Worm (Caenorhabditis elegans) whole organism, dauer: ENCODE data around the gene scl-11.

Experiments
- unc-62 ChIP-seq: sonication (generic microtip); optimal IDR thresholded peaks from 2 replicates; lab custom pipeline; 2017; ENCODE audit warnings: missing biosample characterization, missing genetic modification reagents, missing genetic modification characterization

scl-11 gene

DNA sequence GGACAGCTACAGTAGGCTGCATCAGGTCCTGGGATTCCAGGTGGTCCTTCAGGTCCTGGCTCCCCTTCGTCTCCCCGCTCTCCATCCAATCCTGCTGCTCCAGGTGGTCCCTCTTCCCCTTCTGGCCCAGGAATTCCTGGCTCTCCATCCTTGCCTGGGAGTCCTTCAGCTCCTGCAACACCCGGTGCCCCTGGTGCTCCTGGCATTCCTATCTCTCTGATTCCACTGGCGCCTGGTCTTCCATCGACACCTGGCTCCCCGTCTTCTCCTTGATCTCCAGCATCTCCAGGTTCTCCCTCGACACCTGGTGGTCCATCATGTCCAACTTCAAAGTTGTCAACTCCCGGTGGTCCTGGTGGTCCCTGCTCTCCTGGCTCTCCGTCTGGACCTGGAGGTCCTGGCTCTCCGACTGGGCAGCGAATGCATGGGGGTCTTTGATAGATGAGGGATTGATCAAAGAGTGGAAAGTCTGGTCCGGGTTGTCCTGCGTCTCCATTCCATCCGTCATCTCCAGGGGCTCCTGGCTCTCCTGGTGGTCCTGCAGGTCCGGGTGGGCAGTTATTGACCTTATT lies 38.6 kb downstream of the scl-11 start:
- no peak for TF ChIP-seq unc-62 (GFP tag; lab: Kevin White, UChicago)

DNA sequence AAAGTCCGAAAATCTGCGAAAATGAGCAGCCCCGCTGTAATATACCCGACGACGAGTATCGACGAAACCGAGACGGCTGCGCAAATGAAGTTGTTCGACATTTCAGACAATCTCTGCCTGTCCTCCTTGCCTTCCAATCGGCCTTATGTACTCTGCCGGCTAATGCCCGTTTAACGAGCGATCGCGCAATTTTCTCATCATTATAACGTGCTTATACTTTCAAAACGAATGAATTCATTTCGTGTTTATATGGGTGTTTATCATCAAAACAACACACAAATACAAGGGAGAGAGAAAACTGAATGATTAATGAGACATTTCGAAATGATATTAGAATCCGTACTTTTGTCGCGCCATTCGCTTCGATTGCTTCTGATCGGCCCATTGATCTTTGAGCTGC lies 39.8 kb downstream of the scl-11 start, which contains the start of gene col-132:
TSS of gene col-132 (minus strand) at position 101 of the 400 bp plus-strand sequence.
- TF ChIP-seq unc-62 (GFP tag; lab: Kevin White, UChicago): no peak

DNA sequence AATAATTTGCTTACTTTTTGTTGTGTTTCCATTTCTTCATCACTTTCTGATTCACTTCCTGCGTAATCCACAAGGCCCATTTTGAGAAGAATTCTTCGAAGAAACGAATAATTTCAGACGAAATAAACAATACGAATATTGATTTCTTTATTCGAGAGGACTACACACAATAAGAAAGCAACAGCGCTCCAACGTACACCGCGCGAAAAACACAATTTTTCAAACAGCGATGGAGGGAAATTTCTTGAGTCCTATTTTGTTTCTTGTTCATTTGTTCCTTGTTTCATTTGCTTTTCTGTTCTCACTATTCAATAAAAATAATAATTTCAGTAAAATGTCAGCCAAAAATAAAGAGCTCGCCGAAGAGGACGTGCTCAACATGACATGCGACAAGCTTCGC lies 42.5 kb downstream of the scl-11 start, which contains the start of the genes prcc-1 and C39E9.12:
TSS of gene prcc-1 (minus strand) at position 119 of the 400 bp plus-strand sequence.
TSS of gene C39E9.12 (plus strand) at position 331 of the 400 bp plus-strand sequence.
- no peak for TF ChIP-seq unc-62 (GFP tag; lab: Kevin White, UChicago)

DNA sequence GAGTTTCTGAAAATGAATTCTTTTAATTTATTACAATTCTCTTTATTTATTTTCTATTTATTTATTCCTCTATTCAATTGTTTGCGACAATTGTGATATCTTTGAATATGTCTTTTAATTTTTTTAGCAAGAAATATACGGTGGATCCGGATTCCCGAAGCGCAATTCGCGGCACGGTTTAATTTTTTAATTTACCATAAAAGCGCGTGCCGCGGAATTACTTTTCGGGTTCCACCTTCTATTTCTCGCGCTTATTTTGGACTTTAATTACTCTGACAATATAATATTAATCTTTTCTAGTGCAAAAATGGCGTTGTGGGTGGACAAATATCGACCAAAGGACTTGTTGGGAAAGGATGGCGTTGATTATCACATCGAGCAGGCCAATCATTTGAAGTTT lies 44.3 kb downstream of the scl-11 start, which contains the start of gene rfc-3:
TSS of gene rfc-3 (plus strand) at position 301 of the 400 bp plus-strand sequence.
- TF ChIP-seq unc-62 (GFP tag; lab: Kevin White, UChicago): no peak

DNA sequence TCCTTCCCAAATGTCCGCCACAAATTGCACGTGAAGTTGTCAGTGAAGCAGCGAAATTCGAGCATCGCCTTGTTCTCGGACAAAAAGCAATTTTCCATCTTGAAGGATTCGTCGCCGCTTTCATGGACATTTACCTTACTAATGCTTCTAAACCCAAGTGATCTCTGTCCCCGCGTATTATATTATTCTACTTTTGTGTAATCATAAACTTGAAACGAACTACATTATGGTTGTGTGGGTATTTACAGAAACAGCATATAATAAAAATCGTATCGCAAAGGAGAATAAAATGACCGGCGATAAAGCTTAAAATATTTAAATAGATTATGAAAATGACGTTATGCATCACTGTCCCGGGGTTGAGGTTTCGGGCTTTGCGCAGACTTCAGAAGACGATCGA lies 45.6 kb downstream of the scl-11 start:
- TF ChIP-seq unc-62 (GFP tag; lab: Kevin White, UChicago): no peak

DNA sequence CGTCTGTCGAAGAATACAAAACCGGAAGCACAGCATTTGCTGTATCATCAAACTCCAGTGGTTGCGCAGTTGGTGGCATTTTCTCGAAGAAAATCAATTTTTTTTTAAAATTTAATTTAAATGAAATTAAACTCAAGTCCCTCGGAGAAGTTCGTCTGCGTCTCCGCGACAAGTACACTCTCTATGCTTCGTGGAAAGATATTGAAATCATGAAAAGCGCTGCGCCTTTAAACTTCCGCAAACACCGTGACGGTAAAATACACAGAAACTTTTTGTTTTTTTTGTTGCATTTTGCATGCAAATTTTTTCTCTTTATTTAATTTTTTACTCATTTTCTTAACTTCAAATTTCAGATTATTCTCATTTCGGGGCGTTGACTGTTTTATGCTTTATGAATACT lies 47.5 kb downstream of the scl-11 start, which contains the start of the genes dli-1, tin-9.2 and exos-4.1:
TSS of gene dli-1 (minus strand) at position 141 of the 400 bp plus-strand sequence.
TSS of gene tin-9.2 (plus strand) at position 344 of the 400 bp plus-strand sequence.
TSS of gene exos-4.1 (plus strand) at position 348 of the 400 bp plus-strand sequence.
- TF ChIP-seq unc-62 (GFP tag; lab: Kevin White, UChicago): no peak

DNA sequence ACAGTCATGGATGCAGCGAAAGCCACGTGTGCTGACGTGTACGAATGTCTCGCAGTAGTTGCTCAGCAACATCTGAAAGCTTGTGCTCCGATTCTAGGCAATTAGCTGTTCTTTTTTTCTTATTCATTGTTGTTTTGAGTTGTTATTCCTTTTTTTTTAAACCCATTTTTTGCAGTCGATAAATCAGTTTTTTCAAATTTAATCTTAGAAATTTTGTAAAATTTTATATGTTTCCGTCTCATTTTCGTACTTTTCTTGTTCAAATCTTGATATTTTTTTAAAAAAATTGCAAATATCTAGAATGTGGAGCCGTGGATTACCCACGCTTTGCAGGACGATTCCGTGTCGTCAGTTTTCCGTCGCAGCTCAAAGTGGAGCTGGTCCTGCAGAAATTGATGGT lies 49.2 kb downstream of the scl-11 start, which contains the start of gene fask-1:
TSS of gene fask-1 (plus strand) at position 301 of the 400 bp plus-strand sequence.
- no peak for TF ChIP-seq unc-62 (GFP tag; lab: Kevin White, UChicago)
